Worm (Caenorhabditis elegans) whole organism, L4/young adult: Measurements from ENCODE around the gene oig-2.
"Not testable (repeated sequence)": the region's sequence is repeated elsewhere in the genome, so short reads cannot be mapped to it uniquely, and the experiment has no call there.

Experiments used
- W03F9.2 ChIP-seq: fragments of 150-350 bp; optimal IDR thresholded peaks from 2 replicates; lab custom pipeline; 2014; ENCODE audit warnings: missing biosample characterization, missing genetic modification characterization
- dao-5 ChIP-seq: sonication (generic microtip); optimal IDR thresholded peaks from 2 replicates; lab custom pipeline; 2016; ENCODE audit warnings: missing genotype, missing genetic modification characterization, moderate library complexity, missing compliant biosample characterization
- him-1 ChIP-seq: sonication (generic microtip); optimal IDR thresholded peaks from 2 replicates; lab custom pipeline; 2016; ENCODE audit warnings: missing genotype, missing genetic modification reagents, missing genetic modification characterization, missing compliant biosample characterization

Gene oig-2

ce11 chrII:13007717-13008461 lies at the start of gene oig-2:
Gene oig-2 (minus strand): TSS chrII:13008164.
- TF ChIP-seq dao-5 (tag; lab: Kevin White, UChicago) = no peak
- no peak for TF ChIP-seq W03F9.2 (tag; lab: Kevin White, UChicago)
- no peak for TF ChIP-seq him-1

- TF ChIP-seq him-1 = no peak
- no peak for TF ChIP-seq W03F9.2 (tag; lab: Kevin White, UChicago)
- no peak for TF ChIP-seq dao-5 (tag; lab: Kevin White, UChicago)
Measured at ce11 chrII:13056580-13056979, 48.6 kb upstream of the oig-2 start, which contains the start of gene zyx-1. Gene zyx-1 (plus strand): TSS chrII:13056910.

ce11 chrII:13053443-13053842 lies 45.5 kb upstream of the oig-2 start:
- TF ChIP-seq dao-5 (tag; lab: Kevin White, UChicago) (no peak), W03F9.2 (tag; lab: Kevin White, UChicago) (no peak), him-1 (no peak)

ce11 chrII:13050050-13050449 lies 42.1 kb upstream of the oig-2 start:
- TF ChIP-seq dao-5 (tag; lab: Kevin White, UChicago) (no peak), W03F9.2 (tag; lab: Kevin White, UChicago) (no peak)

ce11 chrII:13047609-13048008 lies 39.6 kb upstream of the oig-2 start, which contains the start of gene F42G4.2:
Gene F42G4.2 (plus strand): TSS chrII:13047909.
- TF ChIP-seq W03F9.2 (tag; lab: Kevin White, UChicago); him-1; dao-5 (tag; lab: Kevin White, UChicago): not testable (repeated sequence)

ce11 chrII:13047106-13047505 lies 39.1 kb upstream of the oig-2 start, which contains the start of gene F42G4.7:
Gene F42G4.7 (minus strand): TSS chrII:13047290.
- not testable (repeated sequence) for TF ChIP-seq him-1; dao-5 (tag; lab: Kevin White, UChicago); W03F9.2 (tag; lab: Kevin White, UChicago)

- not testable (repeated sequence) for TF ChIP-seq dao-5 (tag; lab: Kevin White, UChicago); him-1; W03F9.2 (tag; lab: Kevin White, UChicago)
Measured at ce11 chrII:13043433-13044054, 35.6 kb upstream of the oig-2 start, which contains the start of gene puf-6. Gene puf-6 (minus strand): TSS chrII:13043445.

- no peak for TF ChIP-seq dao-5 (tag; lab: Kevin White, UChicago)
- no peak for TF ChIP-seq him-1
- no peak for TF ChIP-seq W03F9.2 (tag; lab: Kevin White, UChicago)
Measured at ce11 chrII:13036717-13037116, 28.8 kb upstream of the oig-2 start, which contains the start of gene F18A11.3. Gene F18A11.3 (minus strand): TSS chrII:13036841.

ce11 chrII:13031649-13032191 lies 23.8 kb upstream of the oig-2 start, which contains the start of gene F18A11.2:
Gene F18A11.2 (plus strand): TSS chrII:13031699.
- not testable (repeated sequence) for TF ChIP-seq W03F9.2 (tag; lab: Kevin White, UChicago); dao-5 (tag; lab: Kevin White, UChicago); him-1

ce11 chrII:13030567-13031188 lies 22.7 kb upstream of the oig-2 start:
- TF ChIP-seq him-1 (no peak), W03F9.2 (tag; lab: Kevin White, UChicago) (peak; percentile 2)

ce11 chrII:13030051-13030437 lies 22.1 kb upstream of the oig-2 start:
- TF ChIP-seq W03F9.2 (tag; lab: Kevin White, UChicago) = no peak
- no peak for TF ChIP-seq him-1
- TF ChIP-seq dao-5 (tag; lab: Kevin White, UChicago) = no peak

ce11 chrII:13029290-13030050 lies 21.5 kb upstream of the oig-2 start:
- TF ChIP-seq him-1 (no peak), dao-5 (tag; lab: Kevin White, UChicago) (no peak), W03F9.2 (tag; lab: Kevin White, UChicago) (no peak)
